Fruit fly (Drosophila melanogaster) whole organism, prepupa: ENCODE measurements around the gene Rab9Db.
A peak's percentile ranks its signal among the peaks of the same experiment; 100 is the strongest.

Experiments used
- CG6163 ChIP-seq: fragments of 200-800 bp; sonication (Bioruptor generic); IDR thresholded peaks from 3 replicates; pipeline ENCODE4 v1.3.6; 2022; ENCODE audit warnings: missing biosample characterization, missing genetic modification characterization
- Lpt ChIP-seq: fragments of 200-800 bp; sonication (Bioruptor generic); optimal IDR thresholded peaks from 3 replicates; lab custom pipeline; 2016; ENCODE audit warnings: missing biosample characterization, missing genetic modification characterization
- fkh ChIP-seq: fragments of 200-800 bp; sonication (Bioruptor generic); optimal IDR thresholded peaks from 3 replicates; lab custom pipeline; 2017; ENCODE audit warnings: missing biosample characterization, mild to moderate bottlenecking, missing genetic modification characterization, moderate library complexity
- ss ChIP-seq, 2 experiments: fragments of 200-800 bp; sonication (Bioruptor generic); optimal IDR thresholded peaks; 2 replicates in 1 of 2; 3 replicates in 1 of 2; lab custom pipeline; 2017 to 2018; ENCODE audit warnings: mild to moderate bottlenecking in 2 of 2, missing biosample characterization in 2 of 2, missing genetic modification characterization in 2 of 2, moderate library complexity in 1 of 2

DNA sequence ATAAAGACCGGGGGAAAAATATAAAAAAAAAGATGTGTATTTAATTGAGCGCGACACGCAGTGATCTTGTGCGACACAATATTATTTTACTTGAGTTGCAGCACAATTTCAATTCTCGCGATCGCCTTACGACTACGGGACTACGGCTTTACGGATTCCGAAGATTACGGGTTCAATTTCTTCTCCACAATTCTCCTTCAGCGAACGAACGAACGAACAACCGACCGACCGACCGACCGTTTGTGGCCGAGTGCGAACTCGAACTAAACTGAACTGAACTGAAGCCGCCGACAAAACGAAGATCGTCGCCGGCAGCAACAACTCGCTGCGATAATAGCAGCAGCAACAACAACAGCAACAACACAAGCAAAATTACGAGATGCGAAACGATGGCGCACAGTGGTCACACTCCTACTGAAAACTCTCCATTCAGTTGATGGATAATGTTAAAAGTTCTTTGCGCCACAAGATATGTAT, 37.8 kb downstream of the Rab9Db start, which contains the start of gene spri:
- TF ChIP-seq CG6163 (GFP tag; lab: Robert Waterston, UW) (peak; percentile 68), Lpt (GFP tag; lab: Kevin White, UChicago) (peak; percentile 12), fkh (GFP tag; lab: Kevin White, UChicago) (no peak), ss (GFP tag; optimal IDR thresholded peaks at IDR 0.05; lab: Kevin White, UChicago) (peak; percentile 58 to 74)
